Worm (Caenorhabditis elegans) whole organism, L3 larva: ENCODE results near the gene nas-21.

Experiments
- elt-2 ChIP-seq: sonication (generic microtip); optimal IDR thresholded peaks from 2 replicates; lab custom pipeline; 2016; ENCODE audit warnings: missing genetic modification reagents, mild to moderate bottlenecking, missing genetic modification characterization, missing compliant biosample characterization
- lin-15B ChIP-seq: fragments of 150-350 bp; optimal IDR thresholded peaks from 2 replicates; lab custom pipeline; 2014; ENCODE audit warnings: missing biosample characterization, missing genetic modification characterization
- lin-39 ChIP-seq: fragments of 150-350 bp; optimal IDR thresholded peaks from 2 replicates; lab custom pipeline; 2018; ENCODE audit warnings: missing biosample characterization, missing genetic modification reagents, missing genetic modification characterization
- skn-1 ChIP-seq: fragments of 150-350 bp; optimal IDR thresholded peaks from 2 replicates; lab custom pipeline; 2014; ENCODE audit warnings: missing biosample characterization, missing genetic modification characterization

DNA sequence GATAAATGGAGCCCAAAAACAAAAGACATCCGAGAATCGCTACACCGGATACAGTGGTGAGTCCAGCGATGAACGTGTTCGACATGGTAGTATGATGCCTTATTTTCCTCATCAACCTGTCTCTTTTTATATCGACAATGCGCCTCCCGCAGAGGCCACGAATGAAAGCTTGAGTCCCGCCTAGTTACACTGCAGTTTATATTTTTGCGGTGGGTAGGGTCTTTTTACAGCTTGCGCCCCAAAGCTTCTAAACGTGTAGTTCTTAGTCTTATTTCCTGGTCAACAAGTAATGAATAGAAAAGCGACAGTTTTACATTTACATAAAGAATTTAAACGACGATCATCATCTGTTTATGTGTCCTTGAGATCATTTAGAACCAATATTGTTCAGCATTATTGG lies 22.1 kb upstream of the nas-21 start, which contains the start of gene col-156:
- TF ChIP-seq lin-39 (tag; lab: Kevin White, UChicago), result no peak
- TF ChIP-seq lin-15B, result no peak
- no peak for TF ChIP-seq skn-1 (tag; lab: Kevin White, UChicago)
- no peak for TF ChIP-seq elt-2 (tag; lab: Kevin White, UChicago)
